Worm (Caenorhabditis elegans): ENCODE data around the gene bus-12.

ce11 chrIV:13272494-13272893 is 16.5 kb downstream of the bus-12 start, which contains the start of gene unc-26:
- TF ChIP-seq elt-3 (tag; optimal IDR thresholded peaks at IDR 0.05) (no peak), snpc-4 (tag; optimal IDR thresholded peaks at IDR 0.05) (no peak)

Measured in whole organism, mixed stage, embryonic.